Worm (Caenorhabditis elegans): ENCODE measurements around the gene srh-201.

- TF ChIP-seq drap-1 (GFP tag; optimal IDR thresholded peaks at IDR 0.05) (no peak), unc-62 (GFP tag; optimal IDR thresholded peaks at IDR 0.05) (no peak), nhr-28 (tag; optimal IDR thresholded peaks at IDR 0.05) (no peak), nhr-237 (tag; optimal IDR thresholded peaks at IDR 0.05) (no peak), sptf-1 (tag; optimal IDR thresholded peaks at IDR 0.05) (no peak), elt-3 (tag; optimal IDR thresholded peaks at IDR 0.05) (no peak), hlh-1 (tag; optimal IDR thresholded peaks at IDR 0.05) (no peak), blmp-1 (tag; optimal IDR thresholded peaks at IDR 0.05) (no peak)
These were observed 22.0 kb upstream of the srh-201 start, which contains the start of gene srsx-34 for ce11 chrV:9035685-9036084.
